Worm (Caenorhabditis elegans): ENCODE measurements around the gene ptc-1.

- TF ChIP-seq lin-38 (GFP tag; IDR thresholded peaks at IDR 0.05), result no peak
- TF ChIP-seq R02D3.7 (tag; optimal IDR thresholded peaks at IDR 0.05), result no peak
- peak; percentile 6 for TF ChIP-seq mep-1 (tag; optimal IDR thresholded peaks at IDR 0.05)
- TF ChIP-seq ceh-82 (tag; optimal IDR thresholded peaks at IDR 0.05), result no peak
- no peak for TF ChIP-seq ceh-32 (tag; optimal IDR thresholded peaks at IDR 0.05; ENCODE audit: poor library complexity)
- TF ChIP-seq nhr-77 (tag; optimal IDR thresholded peaks at IDR 0.05), result no peak
- TF ChIP-seq fkh-10 (GFP tag; optimal IDR thresholded peaks at IDR 0.05), result no peak
- TF ChIP-seq T20F7.1 (GFP tag; optimal IDR thresholded peaks at IDR 0.05), result no peak
Measured at ce11 chrII:7851480-7851879, 41.5 kb upstream of the ptc-1 start.

Data from whole organism, L4 larva.